Fruit fly (Drosophila melanogaster): ENCODE results near the gene hemo.

DNA sequence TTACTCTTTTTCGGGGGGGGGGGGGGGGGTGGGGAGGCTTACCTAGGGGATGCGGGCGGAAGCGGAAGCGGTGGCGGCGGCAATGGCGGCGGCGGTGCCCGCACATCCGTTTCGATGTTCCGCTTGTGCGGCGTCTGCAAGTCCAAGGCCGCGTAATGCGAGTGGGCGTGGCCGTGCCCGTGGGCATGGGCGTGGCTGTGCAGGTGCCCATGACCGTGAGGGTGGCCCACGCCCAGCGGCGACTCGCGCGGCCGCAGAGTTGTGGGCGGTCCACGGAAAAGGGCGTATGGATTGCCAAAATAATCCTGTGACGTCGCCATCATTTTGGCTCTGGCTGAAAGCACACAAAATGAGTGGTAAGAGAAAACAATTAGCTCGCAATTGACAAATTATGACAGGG lies 50.0 kb downstream of the hemo start:
- no peak for TF ChIP-seq CG13287 (GFP tag; IDR thresholded peaks at IDR 0.05; ENCODE audit: partially characterized antibody)
- no peak for TF ChIP-seq CG16779 (GFP tag; IDR thresholded peaks at IDR 0.05)
- no peak for TF ChIP-seq Lpt (GFP tag; optimal IDR thresholded peaks at IDR 0.05)
- TF ChIP-seq grau (tag; optimal IDR thresholded peaks at IDR 0.05): no peak
- no peak for TF ChIP-seq CG10543 (GFP tag; optimal IDR thresholded peaks at IDR 0.05)
- TF ChIP-seq HLH3B (GFP tag; IDR thresholded peaks at IDR 0.05): no peak
- no peak for TF ChIP-seq maf-S (GFP tag; optimal IDR thresholded peaks at IDR 0.05)
- TF ChIP-seq peb (GFP tag; IDR thresholded peaks at IDR 0.05): no peak
- TF ChIP-seq CoRest (tag; optimal IDR thresholded peaks at IDR 0.05): no peak
- TF ChIP-seq nau (GFP tag; optimal IDR thresholded peaks at IDR 0.05): no peak
